Worm (Caenorhabditis elegans) whole organism, L1 larva: ENCODE results near the gene K12B6.11.

ENCODE experiments used
- C04F5.9 ChIP-seq: sonication (generic microtip); optimal IDR thresholded peaks from 2 replicates; lab custom pipeline; 2016; ENCODE audit warnings: missing genetic modification characterization, missing compliant biosample characterization
- ceh-63 ChIP-seq: fragments of 200-800 bp; sonication (Bioruptor generic); optimal IDR thresholded peaks from 2 replicates; lab custom pipeline; 2018; ENCODE audit warnings: mild to moderate bottlenecking, missing genetic modification characterization, missing compliant biosample characterization
- egl-13 ChIP-seq: sonication (generic microtip); optimal IDR thresholded peaks from 2 replicates; lab custom pipeline; 2016; ENCODE audit warnings: missing genotype, missing genetic modification reagents, missing genetic modification characterization, missing compliant biosample characterization
- jun-1 ChIP-seq: fragments of 150-350 bp; optimal IDR thresholded peaks from 2 replicates; lab custom pipeline; 2014; ENCODE audit warnings: missing biosample characterization, missing genetic modification reagents, missing genetic modification characterization
- lin-35 ChIP-seq, 2 experiments: fragments of 150-350 bp; optimal IDR thresholded peaks; 2 replicates each; lab custom pipeline; 2014; ENCODE audit warnings: missing biosample characterization in 2 of 2, missing genetic modification characterization in 2 of 2, missing genetic modification reagents in 2 of 2
- lsy-2 ChIP-seq, 2 experiments: fragments of 150-350 bp; optimal IDR thresholded peaks; 2 replicates each; lab custom pipeline; 2014; ENCODE audit warnings: missing biosample characterization in 2 of 2, missing genetic modification characterization in 2 of 2
- nhr-11 ChIP-seq: fragments of 150-350 bp; optimal IDR thresholded peaks from 2 replicates; lab custom pipeline; 2014; ENCODE audit warnings: missing biosample characterization, missing genetic modification characterization
- nhr-28 ChIP-seq: fragments of 150-350 bp; optimal IDR thresholded peaks from 2 replicates; lab custom pipeline; 2014; ENCODE audit warnings: missing biosample characterization, missing genetic modification characterization
- nhr-47 ChIP-seq: sonication (generic microtip); optimal IDR thresholded peaks from 2 replicates; lab custom pipeline; 2016; ENCODE audit warnings: mild to moderate bottlenecking, missing genetic modification characterization, moderate library complexity, missing compliant biosample characterization

DNA sequence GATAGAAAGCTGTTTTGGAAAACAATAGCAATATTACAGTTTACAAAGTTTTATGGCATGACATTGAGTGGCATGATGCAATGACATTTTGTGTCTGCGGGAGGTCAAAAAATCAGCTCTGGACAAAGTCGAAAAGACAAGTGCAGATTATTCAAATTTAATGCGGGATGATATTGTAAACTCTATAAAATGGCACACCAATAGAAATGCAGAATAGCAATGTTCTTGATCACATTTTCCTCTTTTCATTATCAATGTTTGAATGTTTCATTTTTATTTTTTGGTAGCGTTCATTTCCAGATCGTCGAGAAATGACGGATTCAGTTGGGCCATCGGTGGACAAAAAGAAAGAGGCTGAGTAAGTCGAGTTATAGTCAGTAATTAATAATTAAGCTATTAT, 40.2 kb downstream of the K12B6.11 start, which contains the start of gene T28C12.2:
- TF ChIP-seq jun-1 (tag; lab: Kevin White, UChicago) (no peak), nhr-47 (no peak), nhr-11 (tag; lab: Kevin White, UChicago) (no peak), C04F5.9 (tag; lab: Kevin White, UChicago) (no peak), egl-13 (tag; lab: Kevin White, UChicago) (no peak), lsy-2 (tag; optimal IDR thresholded peaks at IDR 0.05; lab: Kevin White, UChicago) (no peak), lin-35 (GFP tag; optimal IDR thresholded peaks at IDR 0.05; lab: Kevin White, UChicago) (no peak), nhr-28 (no peak), ceh-63 (GFP tag; lab: Kevin White, UChicago) (no peak)
